Fruit fly (Drosophila melanogaster) whole organism: ENCODE results near the gene CG42671.

Experiments used
- CG8478 ChIP-seq: fragments of >200 bp; optimal IDR thresholded peaks from 2 replicates; lab custom pipeline; 2018; ENCODE audit warnings: inconsistent platforms
- Dll ChIP-seq: fragments of >200 bp; optimal IDR thresholded peaks from 2 replicates; lab custom pipeline; 2017
- EcR ChIP-seq, 2 experiments: fragments of >200 bp; optimal IDR thresholded peaks; 2 replicates each; lab custom pipeline; 2017; ENCODE audit warnings: missing biosample characterization in 2 of 2, missing genetic modification characterization in 2 of 2, missing genetic modification reagents in 2 of 2
- pan ChIP-seq: fragments of >200 bp; optimal IDR thresholded peaks from 2 replicates; lab custom pipeline; 2017
- psq ChIP-seq: fragments of >200 bp; optimal IDR thresholded peaks from 2 replicates; lab custom pipeline; 2017
- usp ChIP-seq: fragments of >200 bp; optimal IDR thresholded peaks from 2 replicates; lab custom pipeline; 2017; ENCODE audit warnings: missing biosample characterization, missing genetic modification characterization, mixed read lengths

The CG42671 gene

dm6 chr3L:11217893-11218292 is 3.6 kb downstream of the CG42671 start:
- TF ChIP-seq psq (no peak), Dll (no peak), CG8478 (lab: Kevin White, UChicago) (no peak), pan (lab: Kevin White, UChicago) (no peak), usp (GFP tag; lab: Kevin White, UChicago) (no peak), EcR (GFP tag; optimal IDR thresholded peaks at IDR 0.05; lab: Kevin White, UChicago) (no peak)

dm6 chr3L:11218892-11219291 is 4.6 kb downstream of the CG42671 start:
- no peak for TF ChIP-seq Dll
- TF ChIP-seq EcR (GFP tag; optimal IDR thresholded peaks at IDR 0.05; lab: Kevin White, UChicago) = no peak
- TF ChIP-seq pan (lab: Kevin White, UChicago) = no peak
- TF ChIP-seq CG8478 (lab: Kevin White, UChicago) = no peak
- no peak for TF ChIP-seq psq
- TF ChIP-seq usp (GFP tag; lab: Kevin White, UChicago) = no peak

DNA sequence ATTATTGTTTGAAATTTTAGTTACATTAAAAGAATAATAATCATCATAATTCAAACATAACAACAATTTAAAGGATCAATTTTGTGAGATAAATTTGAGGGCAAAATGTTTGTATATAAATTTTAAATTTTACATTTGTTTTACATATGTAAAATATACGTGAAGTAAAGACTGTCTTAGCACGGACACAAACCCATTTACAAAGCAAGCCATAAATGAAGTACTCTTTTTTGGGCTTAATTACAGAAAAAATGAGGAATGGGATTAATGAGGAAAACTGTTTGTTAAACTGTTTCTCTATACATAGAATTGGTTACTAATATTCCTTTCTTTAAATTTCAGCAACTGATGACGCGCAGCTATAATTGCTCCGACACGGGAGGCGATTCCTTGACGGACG is 10.3 kb downstream of the CG42671 start:
- TF ChIP-seq psq = no peak
- TF ChIP-seq CG8478 (lab: Kevin White, UChicago) = no peak
- no peak for TF ChIP-seq pan (lab: Kevin White, UChicago)
- TF ChIP-seq Dll = no peak

DNA sequence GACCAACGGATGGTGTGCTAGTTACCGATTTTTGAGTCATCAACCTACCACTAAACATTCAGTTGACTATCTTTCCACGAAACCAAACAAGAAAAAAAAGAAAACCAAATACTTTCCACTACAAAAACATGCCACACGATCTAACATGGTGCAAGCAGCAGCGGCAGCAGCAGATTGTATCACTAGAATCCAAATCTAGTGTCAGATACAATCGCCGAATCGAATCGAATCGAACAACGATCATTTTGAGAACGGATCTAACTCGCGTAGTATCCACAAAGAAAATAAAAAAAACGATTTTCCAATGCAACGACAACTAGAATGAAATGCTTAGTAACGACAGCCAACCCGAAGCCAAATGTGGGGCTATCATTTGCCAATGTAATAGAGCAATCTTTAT is 13.4 kb downstream of the CG42671 start:
- TF ChIP-seq CG8478 (lab: Kevin White, UChicago) = no peak
- TF ChIP-seq EcR (GFP tag; optimal IDR thresholded peaks at IDR 0.05; lab: Kevin White, UChicago) = no peak
- TF ChIP-seq psq = no peak
- no peak for TF ChIP-seq pan (lab: Kevin White, UChicago)
- TF ChIP-seq Dll = no peak
- TF ChIP-seq usp (GFP tag; lab: Kevin White, UChicago) = no peak

DNA sequence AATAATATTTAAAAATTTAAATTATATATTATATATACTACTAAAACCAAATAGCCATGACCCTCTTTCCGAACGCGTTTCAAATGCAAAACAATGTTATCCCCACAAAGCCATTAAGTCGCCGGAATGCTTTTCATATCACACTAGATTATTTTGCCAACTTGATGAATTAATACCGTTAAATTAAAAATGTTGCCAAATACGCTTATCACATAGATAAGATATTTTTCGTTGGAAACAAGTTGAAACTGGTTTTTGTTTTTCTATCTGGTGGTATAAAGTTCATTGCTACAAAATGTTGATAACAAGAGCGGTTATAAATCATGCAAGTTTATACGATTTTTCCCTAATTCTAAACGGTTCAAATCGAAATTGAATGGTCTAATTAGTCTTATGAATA is 19.2 kb downstream of the CG42671 start:
- no peak for TF ChIP-seq EcR (GFP tag; optimal IDR thresholded peaks at IDR 0.05; lab: Kevin White, UChicago)
- TF ChIP-seq usp (GFP tag; lab: Kevin White, UChicago) = no peak
- no peak for TF ChIP-seq pan (lab: Kevin White, UChicago)
- no peak for TF ChIP-seq psq
- TF ChIP-seq Dll = no peak

DNA sequence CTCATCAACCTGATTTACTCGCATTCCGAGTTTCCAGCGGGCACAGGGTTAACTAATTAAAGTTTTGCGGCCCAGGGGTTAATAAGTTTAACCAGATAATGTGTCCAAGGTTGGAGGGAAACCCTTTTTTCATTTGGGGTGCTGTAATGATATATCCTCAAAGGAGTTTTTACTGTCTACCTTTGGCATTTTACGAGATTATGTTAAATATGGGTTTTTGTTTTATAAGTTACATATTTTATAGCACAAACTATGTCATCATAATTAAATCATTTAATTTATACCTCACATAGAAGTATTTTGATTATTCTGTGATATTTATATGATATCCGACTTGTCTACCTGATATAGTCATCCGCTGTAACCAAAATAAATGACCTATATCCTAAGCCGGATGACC is 21.8 kb downstream of the CG42671 start, which contains the start of gene Ir68a:
Gene Ir68a (minus strand): TSS at position 101 of the 400 bp plus-strand sequence.
- TF ChIP-seq EcR (GFP tag; optimal IDR thresholded peaks at IDR 0.05; lab: Kevin White, UChicago) (no peak), pan (lab: Kevin White, UChicago) (no peak)

- TF ChIP-seq psq = no peak
- no peak for TF ChIP-seq CG8478 (lab: Kevin White, UChicago)
- TF ChIP-seq pan (lab: Kevin White, UChicago) = no peak
Observed at dm6 chr3L:11237127-11237759, 22.9 kb downstream of the CG42671 start.

DNA sequence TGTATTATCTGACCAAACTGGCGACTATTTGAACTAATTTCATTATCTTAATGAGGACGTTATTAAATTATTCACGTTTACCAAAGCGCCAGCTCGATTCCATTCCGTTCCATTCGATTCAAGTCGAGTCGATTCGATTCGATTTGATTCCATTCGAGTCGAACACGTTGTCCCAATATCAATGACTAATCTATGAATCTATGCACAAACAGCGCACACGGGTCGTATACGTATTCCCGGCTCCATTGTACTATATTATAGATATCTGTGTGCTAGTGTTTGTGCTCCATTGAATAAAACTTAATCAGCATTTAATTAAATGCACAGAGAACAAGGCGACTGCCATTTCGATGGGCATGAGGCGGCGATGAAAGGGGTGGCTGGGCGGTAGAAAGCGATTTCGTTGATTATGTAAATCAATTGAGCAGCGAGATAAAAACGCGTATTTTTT is 24.9 kb downstream of the CG42671 start:
- TF ChIP-seq EcR (GFP tag; optimal IDR thresholded peaks at IDR 0.05; lab: Kevin White, UChicago) (no peak), CG8478 (lab: Kevin White, UChicago) (no peak)

DNA sequence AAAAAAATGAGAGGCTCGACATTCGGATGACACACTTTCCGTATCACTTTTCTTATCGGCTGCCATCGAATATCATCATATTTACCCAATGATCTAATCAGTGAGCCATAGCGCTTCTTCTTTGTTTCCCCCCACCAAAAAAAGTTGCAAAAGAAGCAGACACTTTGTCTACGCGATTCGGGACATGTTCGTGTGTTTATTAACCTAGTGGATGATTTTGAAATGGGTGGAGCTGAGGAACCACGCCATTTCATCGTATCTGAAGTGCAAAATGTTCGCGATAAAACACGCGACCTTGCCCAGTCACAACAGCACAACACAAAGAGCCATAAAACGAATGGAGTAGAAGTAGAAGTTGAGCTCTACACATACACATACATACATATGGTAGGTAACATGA is 27.6 kb downstream of the CG42671 start:
- TF ChIP-seq pan (lab: Kevin White, UChicago) = no peak
- no peak for TF ChIP-seq psq
- no peak for TF ChIP-seq Dll
- TF ChIP-seq usp (GFP tag; lab: Kevin White, UChicago) = no peak
- no peak for TF ChIP-seq EcR (GFP tag; optimal IDR thresholded peaks at IDR 0.05; lab: Kevin White, UChicago)
- no peak for TF ChIP-seq CG8478 (lab: Kevin White, UChicago)

DNA sequence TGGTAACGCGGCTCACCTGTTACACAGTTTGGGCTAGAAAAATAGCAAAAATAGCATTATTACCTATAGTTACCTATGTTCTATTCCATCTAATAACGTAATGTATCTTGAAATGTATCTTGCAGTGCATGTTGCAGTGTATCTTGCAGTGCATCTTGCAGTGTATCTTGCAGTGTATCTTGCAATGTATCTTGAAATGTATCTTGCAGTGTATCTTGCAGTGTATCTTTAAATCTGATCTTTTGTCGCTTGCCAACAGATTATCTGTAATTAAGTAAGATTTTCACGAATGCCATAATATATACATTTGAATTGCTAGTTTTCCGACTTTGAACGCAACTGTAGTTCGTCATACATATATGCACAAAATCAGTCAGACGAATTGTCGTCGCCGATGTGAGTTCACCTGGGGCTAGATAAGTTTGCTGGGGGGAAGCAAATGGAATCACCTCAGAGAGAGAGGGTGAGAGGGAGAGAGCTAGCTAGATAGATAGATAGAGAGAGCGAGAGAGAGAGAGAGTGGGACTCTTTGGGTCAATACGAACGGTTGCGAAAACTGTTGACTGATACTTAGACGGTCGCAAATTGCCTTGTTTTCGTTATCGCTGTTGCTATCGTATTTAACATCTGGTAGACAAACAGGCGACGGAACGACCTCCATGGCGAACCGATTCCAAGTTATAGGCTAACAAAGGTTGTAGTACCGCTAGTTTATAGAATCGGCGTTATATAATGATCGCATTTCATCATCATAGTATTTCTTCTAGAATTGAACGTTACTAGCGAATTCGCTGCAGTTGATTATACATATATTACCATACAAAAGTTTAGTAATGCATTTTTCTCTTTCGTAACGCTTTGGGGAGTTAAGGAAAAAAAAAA is 28.3 kb downstream of the CG42671 start:
- TF ChIP-seq EcR (GFP tag; optimal IDR thresholded peaks at IDR 0.05; lab: Kevin White, UChicago) (no peak), pan (lab: Kevin White, UChicago) (no peak), usp (GFP tag; lab: Kevin White, UChicago) (no peak), CG8478 (lab: Kevin White, UChicago) (no peak)

DNA sequence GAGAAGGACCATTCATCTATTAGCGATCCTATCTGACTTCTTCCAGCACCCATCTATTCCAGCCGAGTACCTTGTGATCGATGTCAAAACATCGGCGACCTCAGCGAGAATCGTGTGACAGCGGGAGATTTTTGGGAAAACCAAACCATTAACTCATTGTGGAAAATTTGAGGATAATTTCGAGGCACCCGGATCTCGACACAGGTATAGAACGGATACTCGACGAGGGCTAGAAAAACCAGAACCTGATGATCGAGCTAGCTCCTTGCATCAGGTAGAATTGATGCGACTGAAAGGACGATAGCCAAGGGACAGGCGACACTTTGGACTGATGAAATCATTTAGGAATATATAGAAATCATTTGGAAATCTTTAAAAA is 29.0 kb downstream of the CG42671 start:
- TF ChIP-seq usp (GFP tag; lab: Kevin White, UChicago) = no peak
- TF ChIP-seq pan (lab: Kevin White, UChicago) = no peak
- TF ChIP-seq psq = no peak
- no peak for TF ChIP-seq Dll

- no peak for TF ChIP-seq usp (GFP tag; lab: Kevin White, UChicago)
- no peak for TF ChIP-seq psq
- no peak for TF ChIP-seq Dll
- TF ChIP-seq CG8478 (lab: Kevin White, UChicago) = no peak
- no peak for TF ChIP-seq pan (lab: Kevin White, UChicago)
- no peak for TF ChIP-seq EcR (GFP tag; optimal IDR thresholded peaks at IDR 0.05; lab: Kevin White, UChicago)
Observed at dm6 chr3L:11244024-11244576, 29.8 kb downstream of the CG42671 start.
